Fruit fly (Drosophila melanogaster) whole organism, embryonic: ENCODE results near the gene CG6790.

Source experiments
- Aef1 ChIP-seq: fragments of 200-800 bp; sonication (Bioruptor generic); IDR thresholded peaks from 3 replicates; pipeline ENCODE4 v1.3.6; 2022; ENCODE audit warnings: missing biosample characterization, missing genetic modification characterization
- BtbVII ChIP-seq: fragments of 200-800 bp; sonication (Bioruptor generic); optimal IDR thresholded peaks from 3 replicates; lab custom pipeline; 2017; ENCODE audit warnings: missing biosample characterization, mild to moderate bottlenecking, missing genetic modification characterization
- CG10147 ChIP-seq: fragments of 200-800 bp; sonication (Bioruptor generic); optimal IDR thresholded peaks from 2 replicates; lab custom pipeline; 2019; ENCODE audit warnings: missing biosample characterization, mild to moderate bottlenecking, missing genetic modification characterization, moderate library complexity
- CG10321 ChIP-seq: fragments of 200-800 bp; sonication (Bioruptor generic); IDR thresholded peaks from 2 replicates; pipeline ENCODE4 v1.3.6; 2022; ENCODE audit warnings: missing biosample characterization, missing genetic modification characterization
- CG11398 ChIP-seq: fragments of 200-800 bp; sonication (Bioruptor generic); optimal IDR thresholded peaks from 2 replicates; lab custom pipeline; 2016; ENCODE audit warnings: missing biosample characterization, missing genetic modification characterization
- CG11504 ChIP-seq: fragments of 200-800 bp; sonication (Bioruptor generic); optimal IDR thresholded peaks from 3 replicates; lab custom pipeline; 2019; ENCODE audit warnings: missing biosample characterization, mild to moderate bottlenecking, missing genetic modification characterization, moderate library complexity
- CG12104 ChIP-seq: fragments of 200-800 bp; sonication (Bioruptor generic); optimal IDR thresholded peaks from 3 replicates; lab custom pipeline; 2016; ENCODE audit warnings: missing biosample characterization, missing genetic modification characterization
- CG12155 ChIP-seq: fragments of 200-800 bp; sonication (Bioruptor generic); optimal IDR thresholded peaks from 3 replicates; lab custom pipeline; 2016; ENCODE audit warnings: missing biosample characterization, missing genetic modification characterization
- CG14014 ChIP-seq: fragments of 200-800 bp; sonication (Bioruptor generic); IDR thresholded peaks from 2 replicates; pipeline ENCODE4 v1.3.6; 2022; ENCODE audit warnings: missing biosample characterization, missing genetic modification characterization
- CG1603 ChIP-seq: fragments of 200-800 bp; sonication (Bioruptor generic); optimal IDR thresholded peaks from 2 replicates; lab custom pipeline; 2019; ENCODE audit warnings: missing biosample characterization, mild to moderate bottlenecking, missing genetic modification characterization, moderate library complexity
- CG17912 ChIP-seq: fragments of 200-800 bp; sonication (Bioruptor generic); optimal IDR thresholded peaks from 2 replicates; lab custom pipeline; 2018; ENCODE audit warnings: missing biosample characterization, mild to moderate bottlenecking, missing genetic modification characterization
- CG2120 ChIP-seq: fragments of 200-800 bp; sonication (Bioruptor generic); optimal IDR thresholded peaks from 3 replicates; lab custom pipeline; 2016; ENCODE audit warnings: missing biosample characterization, missing genetic modification characterization
- CG2678 ChIP-seq: fragments of 200-800 bp; sonication (Bioruptor generic); optimal IDR thresholded peaks from 3 replicates; lab custom pipeline; 2019; ENCODE audit warnings: missing biosample characterization, mild to moderate bottlenecking, missing genetic modification characterization, moderate library complexity
- CG30020 ChIP-seq: fragments of 200-800 bp; optimal IDR thresholded peaks from 2 replicates; lab custom pipeline; 2019; ENCODE audit warnings: missing biosample characterization, mild to moderate bottlenecking, missing genetic modification characterization, moderate library complexity
- CG31388 ChIP-seq: fragments of 200-800 bp; sonication (Bioruptor generic); optimal IDR thresholded peaks from 2 replicates; lab custom pipeline; 2016; ENCODE audit warnings: missing biosample characterization, missing genetic modification characterization
- CG34422 ChIP-seq: fragments of 200-800 bp; sonication (Bioruptor generic); IDR thresholded peaks from 3 replicates; pipeline ENCODE4 v1.3.6; 2022; ENCODE audit warnings: missing biosample characterization, missing genetic modification characterization
- CG4328 ChIP-seq: fragments of 200-800 bp; sonication (Bioruptor generic); optimal IDR thresholded peaks from 3 replicates; lab custom pipeline; 2017; ENCODE audit warnings: missing biosample characterization, missing genetic modification reagents, missing genetic modification characterization
- CG4424 ChIP-seq: fragments of 200-800 bp; sonication (Bioruptor generic); optimal IDR thresholded peaks from 3 replicates; lab custom pipeline; 2016; ENCODE audit warnings: missing biosample characterization, missing genetic modification characterization
- CG7786 ChIP-seq: fragments of 200-800 bp; sonication (Bioruptor generic); optimal IDR thresholded peaks from 2 replicates; lab custom pipeline; 2016; ENCODE audit warnings: missing biosample characterization, missing genetic modification characterization
- CG9817 ChIP-seq: fragments of 200-800 bp; sonication (Bioruptor generic); optimal IDR thresholded peaks from 2 replicates; lab custom pipeline; 2018; ENCODE audit warnings: missing biosample characterization, mild to moderate bottlenecking, missing genetic modification characterization, moderate library complexity
- Dll ChIP-seq: fragments of 200-800 bp; sonication (Bioruptor generic); IDR thresholded peaks from 4 replicates; pipeline ENCODE4 v1.3.6; 2022; ENCODE audit warnings: missing biosample characterization, missing genetic modification characterization; ENCODE audit not compliant: partially characterized antibody
- ERR ChIP-seq: fragments of 200-800 bp; sonication (Bioruptor generic); optimal IDR thresholded peaks from 2 replicates; lab custom pipeline; 2016; ENCODE audit warnings: missing biosample characterization, missing genetic modification characterization
- Fer2 ChIP-seq: fragments of 200-800 bp; sonication (Bioruptor generic); optimal IDR thresholded peaks from 2 replicates; lab custom pipeline; 2018; ENCODE audit warnings: missing biosample characterization, mild to moderate bottlenecking, missing genetic modification characterization, moderate library complexity
- H2.0 ChIP-seq: fragments of 200-800 bp; sonication (Bioruptor generic); IDR thresholded peaks from 2 replicates; pipeline ENCODE4 v1.3.6; 2022; ENCODE audit warnings: missing biosample characterization, missing genetic modification characterization
- HLH54F ChIP-seq: fragments of 200-800 bp; sonication (Bioruptor generic); optimal IDR thresholded peaks from 3 replicates; lab custom pipeline; 2016; ENCODE audit warnings: missing biosample characterization, missing genetic modification characterization
- HLHmδ ChIP-seq: fragments of 200-800 bp; sonication (Bioruptor generic); optimal IDR thresholded peaks from 2 replicates; lab custom pipeline; 2018; ENCODE audit warnings: missing biosample characterization, mild to moderate bottlenecking, missing genetic modification characterization, moderate library complexity
- Hsf ChIP-seq: fragments of 200-800 bp; sonication (Bioruptor generic); optimal IDR thresholded peaks from 3 replicates; lab custom pipeline; 2016; ENCODE audit warnings: missing biosample characterization, missing genetic modification characterization
- MESR4 ChIP-seq: fragments of 200-800 bp; sonication (Bioruptor generic); optimal IDR thresholded peaks from 2 replicates; lab custom pipeline; 2018; ENCODE audit warnings: missing biosample characterization, mild to moderate bottlenecking, missing genetic modification characterization, moderate library complexity
- Meics ChIP-seq: fragments of 200-800 bp; sonication (Bioruptor generic); optimal IDR thresholded peaks from 2 replicates; lab custom pipeline; 2017; ENCODE audit warnings: missing biosample characterization, mild to moderate bottlenecking, missing genetic modification characterization
- Rx ChIP-seq: fragments of 200-800 bp; sonication (Bioruptor generic); IDR thresholded peaks from 2 replicates; pipeline ENCODE4 v1.3.6; 2022; ENCODE audit warnings: missing biosample characterization, missing genetic modification characterization
- Side ChIP-seq: fragments of 200-800 bp; sonication (Bioruptor generic); optimal IDR thresholded peaks from 2 replicates; lab custom pipeline; 2016; ENCODE audit warnings: missing biosample characterization, missing genetic modification characterization
- Tbp ChIP-seq: fragments of >200 bp; optimal IDR thresholded peaks from 2 replicates; lab custom pipeline; 2018; ENCODE audit warnings: missing biosample characterization, missing genetic modification characterization
- Trl ChIP-seq, 3 experiments: fragments of >200 bp in 2 of 3; fragments of 200-800 bp in 1 of 3; sonication (Bioruptor generic) in 1 of 3; optimal IDR thresholded peaks; 2 replicates in 1 of 3; 3 replicates in 2 of 3; lab custom pipeline; 2016 to 2017; ENCODE audit warnings: missing biosample characterization in 1 of 3, missing genetic modification characterization in 1 of 3
- cas ChIP-seq: fragments of 200-800 bp; sonication (Bioruptor generic); IDR thresholded peaks from 2 replicates; pipeline ENCODE4 v1.3.6; 2022; ENCODE audit warnings: missing biosample characterization, missing genetic modification characterization
- chm ChIP-seq: fragments of 200-800 bp; sonication (Bioruptor generic); IDR thresholded peaks from 2 replicates; pipeline ENCODE4 v1.3.6; 2022; ENCODE audit warnings: missing biosample characterization, missing genetic modification characterization
- ci ChIP-seq: fragments of 200-800 bp; sonication (Bioruptor generic); IDR thresholded peaks from 3 replicates; pipeline ENCODE4 v1.3.6; 2022; ENCODE audit warnings: missing biosample characterization, missing genetic modification characterization
- croc ChIP-seq: fragments of 200-800 bp; sonication (Bioruptor generic); conservative IDR thresholded peaks from 3 replicates; pipeline ENCODE4 v1.3.6; 2022; ENCODE audit warnings: missing biosample characterization, missing genetic modification characterization
- da ChIP-seq: fragments of 200-800 bp; sonication (Bioruptor generic); optimal IDR thresholded peaks from 2 replicates; lab custom pipeline; 2016; ENCODE audit warnings: missing biosample characterization, missing genetic modification characterization
- dmrt99B ChIP-seq: fragments of 200-800 bp; sonication (Bioruptor generic); optimal IDR thresholded peaks from 2 replicates; lab custom pipeline; 2018; ENCODE audit warnings: missing biosample characterization, mild to moderate bottlenecking, missing genetic modification characterization, moderate library complexity
- dysf ChIP-seq: fragments of 200-800 bp; sonication (Bioruptor generic); IDR thresholded peaks from 3 replicates; pipeline ENCODE4 v1.3.6; 2022; ENCODE audit warnings: missing biosample characterization, missing genetic modification characterization
- hkb ChIP-seq, 2 experiments: fragments of 200-800 bp in 1 of 2; fragments of >200 bp in 1 of 2; sonication (Bioruptor generic) in 1 of 2; IDR thresholded peaks in 1 of 2; optimal IDR thresholded peaks in 1 of 2; 2 replicates each; pipeline versions ENCODE4 v1.3.6 to Lab custom; 2017 to 2022; ENCODE audit warnings: missing biosample characterization in 1 of 2, missing genetic modification characterization in 1 of 2
- jing ChIP-seq: fragments of 200-800 bp; sonication (Bioruptor generic); optimal IDR thresholded peaks from 2 replicates; lab custom pipeline; 2018; ENCODE audit warnings: missing biosample characterization, mild to moderate bottlenecking, missing genetic modification characterization
- lab ChIP-seq: fragments of 200-800 bp; sonication (Bioruptor generic); optimal IDR thresholded peaks from 3 replicates; lab custom pipeline; 2017; ENCODE audit warnings: missing biosample characterization, missing genetic modification characterization, mild to moderate bottlenecking, moderate library complexity, missing genetic modification reagents
- mam ChIP-seq: fragments of 200-800 bp; sonication (Bioruptor generic); optimal IDR thresholded peaks from 3 replicates; lab custom pipeline; 2016; ENCODE audit warnings: missing biosample characterization, missing genetic modification characterization
- org-1 ChIP-seq: fragments of 200-800 bp; sonication (Bioruptor generic); optimal IDR thresholded peaks from 2 replicates; lab custom pipeline; 2017; ENCODE audit warnings: missing biosample characterization, missing genetic modification characterization
- pzg ChIP-seq: fragments of 200-800 bp; sonication (Bioruptor generic); optimal IDR thresholded peaks from 3 replicates; lab custom pipeline; 2018; ENCODE audit warnings: missing biosample characterization, mild to moderate bottlenecking, missing genetic modification characterization, moderate library complexity
- sim ChIP-seq: fragments of 200-800 bp; sonication (Bioruptor generic); IDR thresholded peaks from 2 replicates; pipeline ENCODE4 v1.3.6; 2022; ENCODE audit warnings: missing biosample characterization, missing genetic modification characterization
- slp2 ChIP-seq: fragments of 200-800 bp; sonication (Bioruptor generic); optimal IDR thresholded peaks from 2 replicates; lab custom pipeline; 2016; ENCODE audit warnings: missing biosample characterization, missing genetic modification characterization
- toy ChIP-seq: fragments of 200-800 bp; sonication (Bioruptor generic); IDR thresholded peaks from 2 replicates; pipeline ENCODE4 v1.3.6; 2022; ENCODE audit warnings: missing biosample characterization, missing genetic modification characterization

The CG6790 gene

dm6 chr3R:11566769-11567570 lies 11.6 kb downstream of the CG6790 start, which contains the start of the genes fabp and sea (continued):
- TF ChIP-seq Meics (no peak), CG34422 (peak; percentile 78; the same call in 1 of the 3 replicates), mam (peak; percentile 13), CG9817 (no peak), sim (GFP tag; lab: Robert Waterston, UW) (0 out of 2 replicates have a peak, but pooled peaks have one; percentile 25), CG2678 (tag; lab: Kevin White, UChicago) (peak; percentile 14), dysf (no peak), croc (GFP tag; lab: Robert Waterston, UW) (no peak), Side (GFP tag; lab: Kevin White, UChicago) (no peak), Rx (GFP tag; lab: Robert Waterston, UW) (no peak), pzg (GFP tag; lab: Kevin White, UChicago) (no peak), CG2120 (GFP tag; lab: Kevin White, UChicago) (no peak), CG14014 (GFP tag; lab: Robert Waterston, UW) (no peak), dmrt99B (tag; lab: Kevin White, UChicago) (no peak), CG10147 (no peak), Trl (optimal IDR thresholded peaks at IDR 0.05; lab: Kevin White, UChicago) (peak; percentile 67 to 82), Trl (GFP tag; optimal IDR thresholded peaks at IDR 0.05; lab: Kevin White, UChicago) (peak; percentile 53), CG17912 (GFP tag; lab: Kevin White, UChicago) (no peak), CG1603 (no peak), org-1 (GFP tag; lab: Kevin White, UChicago) (no peak), H2.0 (GFP tag; lab: Robert Waterston, UW) (no peak), chm (GFP tag; lab: Robert Waterston, UW) (no peak), CG4424 (GFP tag; lab: Kevin White, UChicago) (no peak), cas (no peak), slp2 (GFP tag; lab: Kevin White, UChicago) (no peak), Tbp (GFP tag; lab: Kevin White, UChicago) (no peak), CG11398 (no peak), Fer2 (tag; lab: Kevin White, UChicago) (no peak), lab (GFP tag; lab: Kevin White, UChicago) (peak; percentile 28), CG12104 (GFP tag; lab: Kevin White, UChicago) (no peak), Aef1 (GFP tag; lab: Robert Waterston, UW) (no peak), Dll (0 out of 4 replicates have a peak, but pooled peaks have one; percentile 30), BtbVII (GFP tag; lab: Kevin White, UChicago) (no peak), ERR (GFP tag; lab: Kevin White, UChicago) (no peak), toy (no peak), CG30020 (no peak), ci (GFP tag; lab: Robert Waterston, UW) (peak; percentile 54; the same call in 2 of the 3 replicates), da (GFP tag; lab: Kevin White, UChicago) (no peak), hkb (optimal IDR thresholded peaks at IDR 0.05; lab: Kevin White, UChicago) (no peak), hkb (GFP tag; IDR thresholded peaks at IDR 0.05; lab: Robert Waterston, UW) (no peak), CG4328 (GFP tag; lab: Kevin White, UChicago) (no peak), HLH54F (GFP tag; lab: Kevin White, UChicago) (no peak), CG11504 (tag; lab: Kevin White, UChicago) (no peak), CG10321 (GFP tag; lab: Robert Waterston, UW) (no peak), CG12155 (GFP tag; lab: Kevin White, UChicago) (no peak), CG7786 (GFP tag; lab: Kevin White, UChicago) (no peak), CG31388 (GFP tag; lab: Kevin White, UChicago) (no peak), MESR4 (GFP tag; lab: Kevin White, UChicago) (no peak), Hsf (GFP tag; lab: Kevin White, UChicago) (no peak), jing (GFP tag; lab: Kevin White, UChicago) (no peak), HLHmδ (peak; percentile 6)
